Fruit fly (Drosophila melanogaster) Kc167 (cell line): ENCODE results near the gene Klp31E.

ENCODE experiments used
- Sin3A ChIP-seq: fragments of >200 bp; optimal IDR thresholded peaks from 2 replicates; lab custom pipeline; 2018; ENCODE audit warnings: missing external identifiers
- psq ChIP-seq: fragments of >200 bp; optimal IDR thresholded peaks from 2 replicates; lab custom pipeline; 2017; ENCODE audit warnings: missing external identifiers
- ttk ChIP-seq: sonication (Bioruptor generic); optimal IDR thresholded peaks from 2 replicates; lab custom pipeline; 2017; ENCODE audit warnings: missing external identifiers

- no peak for TF ChIP-seq Sin3A (lab: Kevin White, UChicago)
- no peak for TF ChIP-seq ttk (lab: Kevin White, UChicago)
- no peak for TF ChIP-seq psq (lab: Kevin White, UChicago)
These were observed 12.8 kb downstream of the Klp31E start, which contains the start of the genes SmB and KdelR for dm6 chr2L:10426534-10427048.
